Fruit fly (Drosophila melanogaster) whole organism, embryonic: ENCODE results near the gene pigs.

Experiments used
- ATbp ChIP-seq: fragments of 200-800 bp; sonication (Bioruptor generic); optimal IDR thresholded peaks from 2 replicates; lab custom pipeline; 2017; ENCODE audit warnings: missing biosample characterization, mild to moderate bottlenecking, missing genetic modification characterization, missing genetic modification reagents
- Atf3 ChIP-seq: fragments of 200-800 bp; sonication (Bioruptor generic); optimal IDR thresholded peaks from 3 replicates; lab custom pipeline; 2016; ENCODE audit warnings: missing biosample characterization, missing genetic modification characterization
- CG12071 ChIP-seq: fragments of 200-800 bp; sonication (Bioruptor generic); optimal IDR thresholded peaks from 3 replicates; lab custom pipeline; 2018; ENCODE audit warnings: missing biosample characterization, mild to moderate bottlenecking, missing genetic modification characterization
- CG14014 ChIP-seq: fragments of 200-800 bp; sonication (Bioruptor generic); IDR thresholded peaks from 2 replicates; pipeline ENCODE4 v1.3.6; 2022; ENCODE audit warnings: missing biosample characterization, missing genetic modification characterization
- CG14860 ChIP-seq: fragments of 200-800 bp; sonication (Bioruptor generic); IDR thresholded peaks from 3 replicates; pipeline ENCODE4 v1.3.6; 2022; ENCODE audit warnings: missing biosample characterization, missing genetic modification characterization; ENCODE audit not compliant: partially characterized antibody
- CG1603 ChIP-seq: fragments of 200-800 bp; sonication (Bioruptor generic); optimal IDR thresholded peaks from 2 replicates; lab custom pipeline; 2019; ENCODE audit warnings: missing biosample characterization, mild to moderate bottlenecking, missing genetic modification characterization, moderate library complexity
- CG18011 ChIP-seq: fragments of 200-800 bp; sonication (Bioruptor generic); optimal IDR thresholded peaks from 2 replicates; lab custom pipeline; 2017; ENCODE audit warnings: missing biosample characterization, missing genetic modification characterization, mild to moderate bottlenecking, moderate library complexity, missing genotype
- CG2120 ChIP-seq: fragments of 200-800 bp; sonication (Bioruptor generic); optimal IDR thresholded peaks from 3 replicates; lab custom pipeline; 2016; ENCODE audit warnings: missing biosample characterization, missing genetic modification characterization
- CG2199 ChIP-seq: fragments of 200-800 bp; sonication (Bioruptor generic); IDR thresholded peaks from 3 replicates; pipeline ENCODE4 v1.3.6; 2022; ENCODE audit warnings: missing biosample characterization, missing genetic modification characterization
- CG32772 ChIP-seq: fragments of 200-800 bp; sonication (Bioruptor generic); IDR thresholded peaks from 2 replicates; pipeline ENCODE4 v1.3.6; 2022; ENCODE audit warnings: missing biosample characterization, missing genetic modification characterization
- CG33213 ChIP-seq: fragments of 200-800 bp; sonication (Bioruptor generic); optimal IDR thresholded peaks from 3 replicates; lab custom pipeline; 2016; ENCODE audit warnings: missing biosample characterization, missing genetic modification characterization
- CG34422 ChIP-seq: fragments of 200-800 bp; sonication (Bioruptor generic); IDR thresholded peaks from 3 replicates; pipeline ENCODE4 v1.3.6; 2022; ENCODE audit warnings: missing biosample characterization, missing genetic modification characterization
- CG4282 ChIP-seq: fragments of 200-800 bp; sonication (Bioruptor generic); optimal IDR thresholded peaks from 2 replicates; lab custom pipeline; 2016; ENCODE audit warnings: missing biosample characterization, missing genetic modification characterization
- CG4328 ChIP-seq: fragments of 200-800 bp; sonication (Bioruptor generic); optimal IDR thresholded peaks from 3 replicates; lab custom pipeline; 2017; ENCODE audit warnings: missing biosample characterization, missing genetic modification reagents, missing genetic modification characterization
- CG4360 ChIP-seq: fragments of 200-800 bp; sonication (Bioruptor generic); IDR thresholded peaks from 2 replicates; pipeline ENCODE4 v1.3.6; 2022; ENCODE audit warnings: missing biosample characterization, missing genetic modification characterization
- CG5180 ChIP-seq: fragments of 200-800 bp; sonication (Bioruptor generic); optimal IDR thresholded peaks from 3 replicates; lab custom pipeline; 2017; ENCODE audit warnings: missing biosample characterization, missing genetic modification characterization, mild to moderate bottlenecking, moderate library complexity, missing genetic modification reagents
- CG8388 ChIP-seq: fragments of 200-800 bp; sonication (Bioruptor generic); optimal IDR thresholded peaks from 2 replicates; lab custom pipeline; 2019; ENCODE audit warnings: missing biosample characterization, mild to moderate bottlenecking, missing genetic modification characterization, moderate library complexity
- CG8924 ChIP-seq: fragments of 200-800 bp; optimal IDR thresholded peaks from 3 replicates; lab custom pipeline; 2019; ENCODE audit warnings: missing biosample characterization, mild to moderate bottlenecking, missing genetic modification characterization, moderate library complexity
- CTCF ChIP-seq: fragments of 200-800 bp; sonication (Bioruptor generic); optimal IDR thresholded peaks from 2 replicates; lab custom pipeline; 2017; ENCODE audit warnings: missing biosample characterization, mild to moderate bottlenecking, missing genetic modification characterization, moderate library complexity
- E2f1 ChIP-seq: fragments of 200-800 bp; sonication (Bioruptor generic); IDR thresholded peaks from 2 replicates; pipeline ENCODE4 v1.3.6; 2022; ENCODE audit warnings: missing biosample characterization, missing genetic modification characterization
- Hey ChIP-seq: fragments of 200-800 bp; sonication (Bioruptor generic); optimal IDR thresholded peaks from 3 replicates; lab custom pipeline; 2018; ENCODE audit warnings: missing biosample characterization, mild to moderate bottlenecking, missing genetic modification characterization
- Lpt ChIP-seq: fragments of >200 bp; optimal IDR thresholded peaks from 2 replicates; lab custom pipeline; 2018; ENCODE audit warnings: missing biosample characterization, missing genetic modification characterization
- NC2α ChIP-seq: fragments of 200-800 bp; sonication (Bioruptor generic); optimal IDR thresholded peaks from 2 replicates; lab custom pipeline; 2016; ENCODE audit warnings: missing biosample characterization, missing genetic modification characterization
- Neu2 ChIP-seq: fragments of 200-800 bp; sonication (Bioruptor generic); optimal IDR thresholded peaks from 3 replicates; lab custom pipeline; 2016; ENCODE audit warnings: missing biosample characterization, missing genetic modification characterization, borderline replicate concordance
- Nf-YB ChIP-seq: fragments of 200-800 bp; sonication (Bioruptor generic); optimal IDR thresholded peaks from 3 replicates; lab custom pipeline; 2019; ENCODE audit warnings: missing biosample characterization, mild to moderate bottlenecking, missing genetic modification characterization, moderate library complexity
- Pdp1 ChIP-seq, 2 experiments: fragments of 200-800 bp; sonication (Bioruptor generic); optimal IDR thresholded peaks; 3 replicates each; lab custom pipeline; 2016; ENCODE audit warnings: missing biosample characterization in 2 of 2, missing genetic modification characterization in 2 of 2, mild to moderate bottlenecking in 1 of 2, moderate library complexity in 1 of 2
- abd-A ChIP-seq: fragments of 200-800 bp; sonication (Bioruptor generic); optimal IDR thresholded peaks from 3 replicates; lab custom pipeline; 2019; ENCODE audit warnings: missing biosample characterization, mild to moderate bottlenecking, missing genetic modification characterization, moderate library complexity
- ara ChIP-seq: fragments of 200-800 bp; sonication (Bioruptor generic); IDR thresholded peaks from 2 replicates; pipeline ENCODE4 v1.3.6; 2022; ENCODE audit warnings: missing biosample characterization, missing genetic modification characterization
- cad ChIP-seq: fragments of >200 bp; optimal IDR thresholded peaks from 2 replicates; lab custom pipeline; 2017; ENCODE audit warnings: missing biosample characterization, missing genetic modification characterization
- cg ChIP-seq: fragments of 200-800 bp; sonication (Bioruptor generic); optimal IDR thresholded peaks from 3 replicates; lab custom pipeline; 2019; ENCODE audit warnings: missing biosample characterization, mild to moderate bottlenecking, missing genetic modification characterization, moderate library complexity
- chm ChIP-seq: fragments of 200-800 bp; sonication (Bioruptor generic); IDR thresholded peaks from 2 replicates; pipeline ENCODE4 v1.3.6; 2022; ENCODE audit warnings: missing biosample characterization, missing genetic modification characterization
- da ChIP-seq: fragments of 200-800 bp; sonication (Bioruptor generic); optimal IDR thresholded peaks from 2 replicates; lab custom pipeline; 2016; ENCODE audit warnings: missing biosample characterization, missing genetic modification characterization
- fd102C ChIP-seq: fragments of 200-800 bp; sonication (Bioruptor generic); optimal IDR thresholded peaks from 2 replicates; lab custom pipeline; 2018; ENCODE audit warnings: missing biosample characterization, mild to moderate bottlenecking, missing genetic modification characterization, moderate library complexity
- fd3F ChIP-seq: fragments of 200-800 bp; sonication (Bioruptor generic); optimal IDR thresholded peaks from 2 replicates; lab custom pipeline; 2018; ENCODE audit warnings: missing biosample characterization, mild to moderate bottlenecking, missing genetic modification characterization, moderate library complexity
- grn ChIP-seq: fragments of 200-800 bp; sonication (Bioruptor generic); optimal IDR thresholded peaks from 3 replicates; lab custom pipeline; 2017; ENCODE audit warnings: missing biosample characterization, missing genetic modification characterization
- jing ChIP-seq: fragments of 200-800 bp; sonication (Bioruptor generic); optimal IDR thresholded peaks from 2 replicates; lab custom pipeline; 2018; ENCODE audit warnings: missing biosample characterization, mild to moderate bottlenecking, missing genetic modification characterization
- kni ChIP-seq: fragments of 200-800 bp; sonication (Bioruptor generic); optimal IDR thresholded peaks from 3 replicates; lab custom pipeline; 2017; ENCODE audit warnings: mild to moderate bottlenecking, missing biosample characterization, missing genetic modification reagents, missing genetic modification characterization
- knrl ChIP-seq: fragments of 200-800 bp; sonication (Bioruptor generic); IDR thresholded peaks from 3 replicates; pipeline ENCODE4 v1.3.6; 2022; ENCODE audit warnings: missing biosample characterization, missing genetic modification characterization; ENCODE audit not compliant: partially characterized antibody
- onecut ChIP-seq: fragments of 200-800 bp; sonication (Bioruptor generic); IDR thresholded peaks from 2 replicates; pipeline ENCODE4 v1.3.6; 2022; ENCODE audit warnings: missing biosample characterization, missing genetic modification characterization
- pho ChIP-seq: fragments of 200-800 bp; sonication (Bioruptor generic); optimal IDR thresholded peaks from 2 replicates; lab custom pipeline; 2016; ENCODE audit warnings: missing biosample characterization, missing genetic modification characterization
- pita ChIP-seq: fragments of 200-800 bp; sonication (Bioruptor generic); optimal IDR thresholded peaks from 2 replicates; lab custom pipeline; 2017; ENCODE audit warnings: missing biosample characterization, mild to moderate bottlenecking, missing genetic modification characterization
- ranshi ChIP-seq: fragments of 200-800 bp; sonication (Bioruptor generic); IDR thresholded peaks from 2 replicates; pipeline ENCODE4 v1.3.6; 2022; ENCODE audit warnings: missing biosample characterization, missing genetic modification characterization
- seq ChIP-seq: fragments of 200-800 bp; sonication (Bioruptor generic); IDR thresholded peaks from 2 replicates; pipeline ENCODE4 v1.3.6; 2022; ENCODE audit warnings: missing biosample characterization, missing genetic modification characterization
- sim ChIP-seq: fragments of 200-800 bp; sonication (Bioruptor generic); IDR thresholded peaks from 2 replicates; pipeline ENCODE4 v1.3.6; 2022; ENCODE audit warnings: missing biosample characterization, missing genetic modification characterization
- sqz ChIP-seq: fragments of 200-800 bp; sonication (Bioruptor generic); optimal IDR thresholded peaks from 3 replicates; lab custom pipeline; 2018; ENCODE audit warnings: missing biosample characterization, mild to moderate bottlenecking, missing genetic modification characterization
- tna ChIP-seq: fragments of 200-800 bp; sonication (Bioruptor generic); IDR thresholded peaks from 2 replicates; pipeline ENCODE4 v1.3.6; 2022; ENCODE audit warnings: missing biosample characterization, missing genetic modification characterization; ENCODE audit not compliant: partially characterized antibody
- zen2 ChIP-seq: fragments of 200-800 bp; sonication (Bioruptor generic); IDR thresholded peaks from 3 replicates; pipeline ENCODE4 v1.3.6; 2022; ENCODE audit warnings: missing biosample characterization, missing genetic modification characterization; ENCODE audit not compliant: partially characterized antibody
- zf30C ChIP-seq: fragments of 200-800 bp; sonication (Bioruptor generic); optimal IDR thresholded peaks from 3 replicates; lab custom pipeline; 2018; ENCODE audit warnings: missing biosample characterization, mild to moderate bottlenecking, missing genetic modification characterization

The pigs gene

dm6 chrX:6702028-6702433, 102.2 kb downstream of the pigs start (continued):
- TF ChIP-seq Hey: no peak
- peak; percentile 52 for TF ChIP-seq CG12071 (GFP tag; lab: Kevin White, UChicago)
- peak; percentile 32 for TF ChIP-seq Nf-YB (GFP tag; lab: Kevin White, UChicago)
- no peak for TF ChIP-seq CG33213
- TF ChIP-seq CG14014 (GFP tag; lab: Robert Waterston, UW): peak; percentile 31; the same call in 1 of the 2 replicates
- no peak for TF ChIP-seq fd3F (GFP tag; lab: Kevin White, UChicago)
- no peak for TF ChIP-seq da (GFP tag; lab: Kevin White, UChicago)
- peak; percentile 29 for TF ChIP-seq CTCF (GFP tag; lab: Kevin White, UChicago)
- TF ChIP-seq sim (GFP tag; lab: Robert Waterston, UW): peak; percentile 10; the same call in 1 of the 2 replicates
- peak; percentile 44 for TF ChIP-seq onecut
- peak; percentile 69 for TF ChIP-seq seq
- TF ChIP-seq Pdp1 (GFP tag; optimal IDR thresholded peaks at IDR 0.05; lab: Kevin White, UChicago): peak; percentile 31 to 46
- peak; percentile 77 for TF ChIP-seq CG8388 (GFP tag; lab: Kevin White, UChicago)
- TF ChIP-seq CG14860 (GFP tag; lab: Robert Waterston, UW): no peak
- no peak for TF ChIP-seq CG4282 (GFP tag; lab: Kevin White, UChicago)
- no peak for TF ChIP-seq grn
- peak; percentile 22 for TF ChIP-seq jing
- TF ChIP-seq ara (GFP tag; lab: Robert Waterston, UW): peak; percentile 56; the same call in 1 of the 2 replicates
- no peak for TF ChIP-seq NC2α (GFP tag; lab: Kevin White, UChicago)
- no peak for TF ChIP-seq cad (GFP tag; lab: Kevin White, UChicago)
- no peak for TF ChIP-seq fd102C (GFP tag; lab: Kevin White, UChicago)

dm6 chrX:6702591-6702990, 102.7 kb downstream of the pigs start:
- TF ChIP-seq E2f1 (GFP tag; lab: Robert Waterston, UW): no peak
- no peak for TF ChIP-seq pita (GFP tag; lab: Kevin White, UChicago)
- no peak for TF ChIP-seq Neu2 (GFP tag; lab: Kevin White, UChicago)
- 0 out of 3 replicates have a peak, but pooled peaks have one; percentile 59 for TF ChIP-seq CG2199 (GFP tag; lab: Robert Waterston, UW)
- TF ChIP-seq kni (GFP tag; lab: Kevin White, UChicago): peak; percentile 48
- no peak for TF ChIP-seq CG4328 (GFP tag; lab: Kevin White, UChicago)
- TF ChIP-seq CG18011 (GFP tag; lab: Kevin White, UChicago): no peak
- no peak for TF ChIP-seq CG34422 (GFP tag; lab: Robert Waterston, UW)
- no peak for TF ChIP-seq ranshi (GFP tag; lab: Robert Waterston, UW)
- peak; percentile 50 for TF ChIP-seq CG8924 (tag; lab: Kevin White, UChicago)
- TF ChIP-seq ATbp (GFP tag; lab: Kevin White, UChicago): peak; percentile 34
- peak; percentile 44; the same call in 1 of the 2 replicates for TF ChIP-seq chm (GFP tag; lab: Robert Waterston, UW)
- no peak for TF ChIP-seq knrl
- peak; percentile 86 for TF ChIP-seq cg (GFP tag; lab: Kevin White, UChicago)
- 0 out of 2 replicates have a peak, but pooled peaks have one; percentile 30 for TF ChIP-seq CG32772
- TF ChIP-seq CG1603 (tag; lab: Kevin White, UChicago): no peak
- TF ChIP-seq zen2 (GFP tag; lab: Robert Waterston, UW): no peak
- TF ChIP-seq tna (GFP tag; lab: Robert Waterston, UW): no peak
- TF ChIP-seq CG5180 (GFP tag; lab: Kevin White, UChicago): peak; percentile 52
- peak; percentile 14 for TF ChIP-seq zf30C (GFP tag; lab: Kevin White, UChicago)
- no peak for TF ChIP-seq Lpt (GFP tag; lab: Kevin White, UChicago)
- no peak for TF ChIP-seq Atf3 (GFP tag; lab: Kevin White, UChicago)
- TF ChIP-seq abd-A: peak; percentile 29
- TF ChIP-seq CG4360 (GFP tag; lab: Robert Waterston, UW): peak; percentile 83
- peak; percentile 86 for TF ChIP-seq sqz (GFP tag; lab: Kevin White, UChicago)
- TF ChIP-seq CG2120: no peak
- TF ChIP-seq pho (GFP tag; lab: Kevin White, UChicago): no peak
